Worm (Caenorhabditis elegans): ENCODE measurements around the gene asna-1.

ce11 chrIII:8865294-8865766 lies 29.6 kb upstream of the asna-1 start:
- TF ChIP-seq dao-5 (tag; optimal IDR thresholded peaks at IDR 0.05) (peak; percentile 45), W03F9.2 (tag; optimal IDR thresholded peaks at IDR 0.05) (peak; percentile 45), him-1 (tag; optimal IDR thresholded peaks at IDR 0.05) (no peak)

Data from whole organism, L4/young adult.